Fruit fly (Drosophila melanogaster): ENCODE data around the gene Ranbp21.
A peak's percentile ranks its signal among the peaks of the same experiment; 100 is the strongest.

Gene Ranbp21

DNA sequence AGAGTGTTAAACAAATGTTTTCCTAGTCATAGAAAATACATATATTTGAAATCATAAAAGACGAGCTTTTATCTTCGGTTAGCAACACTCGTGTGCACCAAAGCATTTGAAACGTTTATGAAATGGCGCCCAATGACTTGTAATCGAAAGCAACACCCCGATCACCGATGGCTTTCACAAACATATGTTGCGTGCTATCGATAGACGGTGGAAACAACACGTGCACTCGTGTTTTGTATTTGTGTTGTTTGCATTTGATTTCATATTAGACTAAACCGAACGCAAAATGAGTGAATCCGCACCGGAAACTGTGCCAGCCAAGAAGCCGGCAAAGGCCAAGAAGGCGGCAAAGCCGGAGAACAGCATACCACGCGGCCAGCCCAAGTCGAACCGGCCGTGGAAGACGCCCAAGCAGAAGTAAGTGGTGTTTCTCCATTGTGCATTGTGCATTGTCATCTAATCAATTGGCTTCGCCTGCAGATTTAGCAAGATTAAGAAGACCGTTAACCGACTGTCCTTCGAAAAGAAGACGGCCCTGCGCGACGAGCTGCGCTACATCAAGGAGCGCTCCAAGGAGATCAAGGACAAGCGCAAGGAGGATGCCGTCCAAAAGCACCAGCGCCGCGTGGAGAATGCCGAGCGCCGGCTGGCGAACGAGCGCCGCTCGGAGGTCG, 35.9 kb downstream of the Ranbp21 start, which contains the start of gene CG14210 (continued):
- TF ChIP-seq CG11247 (GFP tag; IDR thresholded peaks at IDR 0.05) (no peak), D (optimal IDR thresholded peaks at IDR 0.05) (no peak), D (GFP tag; optimal IDR thresholded peaks at IDR 0.05) (no peak), CG10321 (GFP tag; IDR thresholded peaks at IDR 0.05) (no peak), bowl (GFP tag; IDR thresholded peaks at IDR 0.05) (no peak), CG4424 (GFP tag; optimal IDR thresholded peaks at IDR 0.05) (no peak), Dek (tag; optimal IDR thresholded peaks at IDR 0.05) (no peak), HLHmδ (GFP tag; optimal IDR thresholded peaks at IDR 0.05) (no peak), Hr78 (GFP tag; optimal IDR thresholded peaks at IDR 0.05) (no peak), CG31388 (GFP tag; optimal IDR thresholded peaks at IDR 0.05) (no peak), Sry-δ (GFP tag; optimal IDR thresholded peaks at IDR 0.05) (peak; percentile 52), CG14014 (GFP tag; IDR thresholded peaks at IDR 0.05) (no peak), schlank (tag; optimal IDR thresholded peaks at IDR 0.05) (no peak), row (GFP tag; IDR thresholded peaks at IDR 0.05) (no peak), peb (GFP tag; IDR thresholded peaks at IDR 0.05) (no peak), CG12155 (GFP tag; optimal IDR thresholded peaks at IDR 0.05) (no peak), Taf1 (GFP tag; IDR thresholded peaks at IDR 0.05) (no peak), CG12104 (GFP tag; optimal IDR thresholded peaks at IDR 0.05) (no peak), pum (GFP tag; optimal IDR thresholded peaks at IDR 0.05) (no peak), CG4404 (GFP tag; IDR thresholded peaks at IDR 0.05) (no peak), gsb (GFP tag; IDR thresholded peaks at IDR 0.05) (no peak), GATAe (GFP tag; conservative IDR thresholded peaks at IDR 0.05) (no peak), emc (GFP tag; optimal IDR thresholded peaks at IDR 0.05) (no peak), ATbp (GFP tag; optimal IDR thresholded peaks at IDR 0.05) (no peak), CG17186 (GFP tag; optimal IDR thresholded peaks at IDR 0.05) (peak; percentile 37), Max (GFP tag; optimal IDR thresholded peaks at IDR 0.05) (peak; percentile 69), CG10267 (tag; optimal IDR thresholded peaks at IDR 0.05) (peak; percentile 9), Hmx (GFP tag; optimal IDR thresholded peaks at IDR 0.05) (no peak), lilli (GFP tag; optimal IDR thresholded peaks at IDR 0.05) (no peak), grn (GFP tag; optimal IDR thresholded peaks at IDR 0.05) (no peak), Ets65A (GFP tag) (no peak), Jarid2 (GFP tag; optimal IDR thresholded peaks at IDR 0.05) (no peak), Optix (GFP tag; IDR thresholded peaks at IDR 0.05) (no peak), disco-r (GFP tag; optimal IDR thresholded peaks at IDR 0.05) (no peak), nerfin-2 (GFP tag; IDR thresholded peaks at IDR 0.05; ENCODE audit: partially characterized antibody) (peak; percentile 56; the same call in 1 of the 2 replicates), Opbp (GFP tag; IDR thresholded peaks at IDR 0.05; ENCODE audit: partially characterized antibody) (peak; percentile 72; the same call in 2 of the 3 replicates), h (optimal IDR thresholded peaks at IDR 0.05) (no peak), sens (GFP tag) (peak; percentile 19), CG11456 (GFP tag; IDR thresholded peaks at IDR 0.05) (no peak), BEAF-32 (GFP tag; optimal IDR thresholded peaks at IDR 0.05) (peak; percentile 57), sug (tag; optimal IDR thresholded peaks at IDR 0.05) (peak; percentile 25), en (GFP tag; optimal IDR thresholded peaks at IDR 0.05) (no peak), sr (GFP tag; IDR thresholded peaks at IDR 0.05) (no peak), CrebB (tag; optimal IDR thresholded peaks at IDR 0.05) (no peak), unc-4 (GFP tag; IDR thresholded peaks at IDR 0.05; ENCODE audit: partially characterized antibody) (peak; percentile 64), CG11560 (tag; IDR thresholded peaks at IDR 0.05) (no peak), Gsc (GFP tag; IDR thresholded peaks at IDR 0.05) (no peak), CG15601 (tag; optimal IDR thresholded peaks at IDR 0.05) (no peak), amos (GFP tag; IDR thresholded peaks at IDR 0.05; ENCODE audit: partially characterized antibody) (peak; percentile 56; the same call in 1 of the 2 replicates), Lhr (GFP tag; optimal IDR thresholded peaks at IDR 0.05) (no peak), tx (GFP tag; optimal IDR thresholded peaks at IDR 0.05) (no peak), oc (tag; optimal IDR thresholded peaks at IDR 0.05) (no peak)

Measured in whole organism, embryonic.